Fruit fly (Drosophila melanogaster) S2 (cell line): ENCODE data around the gene Efa6.

ENCODE experiments used
- CG8478 ChIP-seq: fragments of >200 bp; optimal IDR thresholded peaks from 2 replicates; lab custom pipeline; 2018
- CTCF ChIP-seq, 2 experiments: fragments of >200 bp; optimal IDR thresholded peaks; 2 replicates each; lab custom pipeline; 2018

DNA sequence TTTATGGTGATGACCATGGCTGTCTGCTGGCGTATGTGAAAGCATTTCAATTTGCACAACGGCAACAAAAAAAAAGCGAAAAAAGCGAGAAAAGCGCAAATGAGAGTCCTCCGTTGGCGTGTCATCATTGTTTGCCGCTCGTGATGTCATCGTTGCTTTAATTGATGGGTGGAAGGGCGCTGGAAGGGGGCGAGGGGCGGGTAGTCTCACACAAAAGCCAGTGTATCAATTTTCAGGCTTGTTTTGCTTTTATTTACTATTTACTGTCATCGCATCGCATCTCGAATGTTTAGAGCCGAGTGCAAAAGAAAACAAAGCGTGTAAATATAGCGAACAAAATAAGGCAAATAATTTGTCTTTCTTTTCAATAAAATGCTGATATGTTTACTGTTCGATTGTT, 1.8 kb downstream of the Efa6 start:
- TF ChIP-seq CTCF (optimal IDR thresholded peaks at IDR 0.05; lab: Kevin White, UChicago) (no peak), CG8478 (lab: Kevin White, UChicago) (no peak)
